Worm (Caenorhabditis elegans) whole organism, L2 larva: ENCODE results near the gene fbxb-105.

Source experiments
- F13H6.1 ChIP-seq: sonication (generic microtip); optimal IDR thresholded peaks from 2 replicates; lab custom pipeline; 2016; ENCODE audit warnings: missing genetic modification characterization, missing compliant biosample characterization
- R02D3.7 ChIP-seq: fragments of 150-350 bp; optimal IDR thresholded peaks from 2 replicates; lab custom pipeline; 2014; ENCODE audit warnings: missing biosample characterization, missing genetic modification characterization
- Y55F3AM.14 ChIP-seq: fragments of 200-800 bp; sonication (Bioruptor generic); optimal IDR thresholded peaks from 2 replicates; lab custom pipeline; 2018; ENCODE audit warnings: mild to moderate bottlenecking, missing genetic modification characterization, missing compliant biosample characterization
- ZK546.5 ChIP-seq: sonication (generic microtip); optimal IDR thresholded peaks from 2 replicates; lab custom pipeline; 2017; ENCODE audit warnings: missing biosample characterization, missing genetic modification characterization
- alr-1 ChIP-seq: fragments of 150-350 bp; optimal IDR thresholded peaks from 2 replicates; lab custom pipeline; 2014; ENCODE audit warnings: missing biosample characterization, missing genetic modification characterization
- aly-2 ChIP-seq: fragments of 150-350 bp; optimal IDR thresholded peaks from 2 replicates; lab custom pipeline; 2014; ENCODE audit warnings: missing biosample characterization, missing genetic modification characterization
- ceh-16 ChIP-seq: fragments of 150-350 bp; optimal IDR thresholded peaks from 2 replicates; lab custom pipeline; 2014; ENCODE audit warnings: missing biosample characterization, missing genetic modification characterization
- ceh-82 ChIP-seq: fragments of 150-350 bp; optimal IDR thresholded peaks from 2 replicates; lab custom pipeline; 2014; ENCODE audit warnings: missing biosample characterization, missing genetic modification characterization
- crh-2 ChIP-seq: sonication (generic microtip); optimal IDR thresholded peaks from 2 replicates; lab custom pipeline; 2017; ENCODE audit warnings: missing biosample characterization, missing genetic modification characterization
- dmd-4 ChIP-seq: sonication (generic microtip); optimal IDR thresholded peaks from 2 replicates; lab custom pipeline; 2017; ENCODE audit warnings: missing biosample characterization, missing genetic modification characterization
- egl-27 ChIP-seq: sonication (generic microtip); optimal IDR thresholded peaks from 3 replicates; lab custom pipeline; 2017; ENCODE audit warnings: missing biosample characterization, missing genetic modification reagents, missing genetic modification characterization
- fos-1 ChIP-seq: fragments of 150-350 bp; optimal IDR thresholded peaks from 2 replicates; lab custom pipeline; 2014; ENCODE audit warnings: missing biosample characterization, missing genetic modification characterization
- gmeb-1 ChIP-seq: fragments of 150-350 bp; optimal IDR thresholded peaks from 2 replicates; lab custom pipeline; 2014; ENCODE audit warnings: missing biosample characterization, missing genetic modification characterization
- lin-11 ChIP-seq: fragments of 150-350 bp; sonication (generic microtip); optimal IDR thresholded peaks from 2 replicates; lab custom pipeline; 2014; ENCODE audit warnings: missing biosample characterization, missing genetic modification characterization, inconsistent platforms, mixed read lengths
- lin-13 ChIP-seq: fragments of 150-350 bp; optimal IDR thresholded peaks from 2 replicates; lab custom pipeline; 2014; ENCODE audit warnings: missing biosample characterization, missing genetic modification reagents, missing genetic modification characterization
- lsy-2 ChIP-seq, 2 experiments: fragments of 150-350 bp in 1 of 2; sonication (generic microtip) in 1 of 2; optimal IDR thresholded peaks; 2 replicates each; lab custom pipeline; 2014 to 2017; ENCODE audit warnings: missing biosample characterization in 2 of 2, missing genetic modification characterization in 2 of 2
- mab-5 ChIP-seq: fragments of 150-350 bp; optimal IDR thresholded peaks from 2 replicates; lab custom pipeline; 2014; ENCODE audit warnings: missing biosample characterization, missing genetic modification characterization
- mbf-1 ChIP-seq: sonication (generic microtip); optimal IDR thresholded peaks from 2 replicates; lab custom pipeline; 2017; ENCODE audit warnings: missing biosample characterization, missing genetic modification characterization
- mdl-1 ChIP-seq, 2 experiments: fragments of 150-350 bp in 1 of 2; sonication (generic microtip) in 1 of 2; optimal IDR thresholded peaks; 2 replicates each; lab custom pipeline; 2017; ENCODE audit warnings: missing biosample characterization in 2 of 2, missing genetic modification characterization in 2 of 2
- nhr-11 ChIP-seq: fragments of 150-350 bp; optimal IDR thresholded peaks from 2 replicates; lab custom pipeline; 2014; ENCODE audit warnings: missing biosample characterization, missing genetic modification characterization
- nhr-12 ChIP-seq: fragments of 150-350 bp; optimal IDR thresholded peaks from 2 replicates; lab custom pipeline; 2014; ENCODE audit warnings: missing biosample characterization, missing genetic modification characterization
- nhr-129 ChIP-seq: fragments of 150-350 bp; optimal IDR thresholded peaks from 2 replicates; lab custom pipeline; 2014; ENCODE audit warnings: missing biosample characterization, missing genetic modification characterization
- nhr-23 ChIP-seq: fragments of 150-350 bp; optimal IDR thresholded peaks from 2 replicates; lab custom pipeline; 2014; ENCODE audit warnings: missing biosample characterization, missing genetic modification reagents, missing genetic modification characterization
- nhr-237 ChIP-seq: fragments of 150-350 bp; optimal IDR thresholded peaks from 2 replicates; lab custom pipeline; 2014; ENCODE audit warnings: missing biosample characterization, missing genetic modification characterization
- nhr-77 ChIP-seq: fragments of 150-350 bp; optimal IDR thresholded peaks from 2 replicates; lab custom pipeline; 2014; ENCODE audit warnings: missing biosample characterization, missing genetic modification characterization
- sem-4 ChIP-seq: fragments of 150-350 bp; optimal IDR thresholded peaks from 2 replicates; lab custom pipeline; 2014; ENCODE audit warnings: missing biosample characterization, missing genetic modification reagents, missing genetic modification characterization
- skn-1 ChIP-seq: sonication (generic microtip); optimal IDR thresholded peaks from 2 replicates; lab custom pipeline; 2017; ENCODE audit warnings: missing biosample characterization, missing genetic modification characterization
- sma-3 ChIP-seq: sonication (generic microtip); optimal IDR thresholded peaks from 2 replicates; lab custom pipeline; 2016; ENCODE audit warnings: missing genetic modification reagents, missing genetic modification characterization, missing compliant biosample characterization
- snpc-4 ChIP-seq: fragments of 150-350 bp; optimal IDR thresholded peaks from 2 replicates; lab custom pipeline; 2014; ENCODE audit warnings: missing biosample characterization, missing genetic modification characterization
- unc-39 ChIP-seq: fragments of 150-350 bp; optimal IDR thresholded peaks from 2 replicates; lab custom pipeline; 2014; ENCODE audit warnings: missing biosample characterization, missing genetic modification characterization
- unc-62 ChIP-seq: fragments of 150-350 bp; optimal IDR thresholded peaks from 2 replicates; lab custom pipeline; 2014; ENCODE audit warnings: missing biosample characterization, missing genetic modification reagents, missing genetic modification characterization
- ztf-4 ChIP-seq: fragments of 150-350 bp; optimal IDR thresholded peaks from 2 replicates; lab custom pipeline; 2014; ENCODE audit warnings: missing biosample characterization, missing genetic modification characterization

The fbxb-105 gene

ce11 chrII:2774904-2775303 lies 4.2 kb upstream of the fbxb-105 start, which contains the start of gene fbxb-111:
fbxb-111 (minus strand) TSS chrII:2775004.
- TF ChIP-seq unc-62 (GFP tag; lab: Kevin White, UChicago) (no peak), aly-2 (tag; lab: Kevin White, UChicago) (no peak), mab-5 (tag; lab: Kevin White, UChicago) (no peak), lin-13 (no peak), nhr-237 (tag; lab: Kevin White, UChicago) (no peak)

- TF ChIP-seq R02D3.7 (tag; lab: Kevin White, UChicago) = no peak
- no peak for TF ChIP-seq lin-11 (tag; lab: Kevin White, UChicago)
- TF ChIP-seq Y55F3AM.14 (GFP tag; lab: Kevin White, UChicago) = no peak
- no peak for TF ChIP-seq sem-4 (tag; lab: Kevin White, UChicago)
- TF ChIP-seq, all 48 proteins: peak for 0
Observed at ce11 chrII:2773534-2773933, 2.8 kb upstream of the fbxb-105 start, which contains the start of gene sdz-9. sdz-9 (minus strand) TSS chrII:2773634.

- TF ChIP-seq mdl-1 (tag; optimal IDR thresholded peaks at IDR 0.05; lab: Kevin White, UChicago) (no peak), egl-27 (tag; lab: Kevin White, UChicago) (no peak), nhr-129 (tag; lab: Kevin White, UChicago) (no peak), crh-2 (tag; lab: Kevin White, UChicago) (no peak), ZK546.5 (tag; lab: Kevin White, UChicago) (no peak), F13H6.1 (tag; lab: Kevin White, UChicago) (no peak), aly-2 (tag; lab: Kevin White, UChicago) (no peak), nhr-77 (no peak), ceh-16 (tag; lab: Kevin White, UChicago) (no peak), gmeb-1 (no peak), Y55F3AM.14 (GFP tag; lab: Kevin White, UChicago) (no peak), unc-39 (tag; lab: Kevin White, UChicago) (no peak), fos-1 (tag; lab: Kevin White, UChicago) (no peak), nhr-237 (tag; lab: Kevin White, UChicago) (no peak), R02D3.7 (tag; lab: Kevin White, UChicago) (no peak), ztf-4 (no peak), sma-3 (GFP tag; lab: Kevin White, UChicago) (no peak), alr-1 (no peak), skn-1 (tag; lab: Kevin White, UChicago) (no peak)
- TF ChIP-seq, all 48 proteins: peak for 0
Observed at ce11 chrII:2772166-2772565, 1.5 kb upstream of the fbxb-105 start, which contains the start of gene sdz-10. sdz-10 (minus strand) TSS chrII:2772266.

ce11 chrII:2769021-2769420 lies 1.7 kb downstream of the fbxb-105 start, which contains the start of gene F08D12.7:
F08D12.7 (minus strand) TSS chrII:2769121.
- TF ChIP-seq alr-1 (no peak), ztf-4 (no peak), mbf-1 (tag; lab: Kevin White, UChicago) (no peak), dmd-4 (tag; lab: Kevin White, UChicago) (no peak), lsy-2 (tag; optimal IDR thresholded peaks at IDR 0.05; lab: Kevin White, UChicago) (no peak), Y55F3AM.14 (GFP tag; lab: Kevin White, UChicago) (no peak), unc-39 (tag; lab: Kevin White, UChicago) (no peak), snpc-4 (tag; lab: Kevin White, UChicago) (no peak), ceh-82 (tag; lab: Kevin White, UChicago) (no peak)
- TF ChIP-seq, all 48 proteins: peak for 0

ce11 chrII:2766331-2766730 lies 4.4 kb downstream of the fbxb-105 start, which contains the start of gene F08D12.15:
F08D12.15 (plus strand) TSS chrII:2766631.
- TF ChIP-seq gmeb-1 (no peak), nhr-77 (no peak), nhr-23 (tag; lab: Kevin White, UChicago) (no peak), fos-1 (tag; lab: Kevin White, UChicago) (no peak), ceh-16 (tag; lab: Kevin White, UChicago) (no peak), egl-27 (tag; lab: Kevin White, UChicago) (no peak), nhr-237 (tag; lab: Kevin White, UChicago) (no peak), nhr-12 (no peak), mbf-1 (tag; lab: Kevin White, UChicago) (no peak)

ce11 chrII:2764664-2765063 lies 6.0 kb downstream of the fbxb-105 start, which contains the start of gene fbxb-108:
fbxb-108 (plus strand) TSS chrII:2764964.
- no peak for TF ChIP-seq nhr-11 (tag; lab: Kevin White, UChicago)
